Worm (Caenorhabditis elegans) whole organism, L1 larva: ENCODE results near the gene Y54E2A.9.

Experiments used
- C04F5.9 ChIP-seq: sonication (generic microtip); optimal IDR thresholded peaks from 2 replicates; lab custom pipeline; 2016; ENCODE audit warnings: missing genetic modification characterization, missing compliant biosample characterization
- C16A3.4 ChIP-seq: fragments of 150-350 bp; optimal IDR thresholded peaks from 2 replicates; lab custom pipeline; 2014; ENCODE audit warnings: missing biosample characterization, missing genetic modification characterization
- C34B4.2 ChIP-seq: sonication (generic microtip); optimal IDR thresholded peaks from 2 replicates; lab custom pipeline; 2017; ENCODE audit warnings: mild to moderate bottlenecking, missing genetic modification characterization, missing compliant biosample characterization
- Y116A8C.19 ChIP-seq: sonication (generic microtip); optimal IDR thresholded peaks from 2 replicates; lab custom pipeline; 2016; ENCODE audit warnings: missing compliant biosample characterization, missing genetic modification characterization, borderline replicate concordance
- aha-1 ChIP-seq: fragments of 150-350 bp; optimal IDR thresholded peaks from 2 replicates; lab custom pipeline; 2014; ENCODE audit warnings: missing biosample characterization, missing genetic modification characterization
- aly-2 ChIP-seq: fragments of 150-350 bp; optimal IDR thresholded peaks from 2 replicates; lab custom pipeline; 2014; ENCODE audit warnings: missing biosample characterization, missing genetic modification characterization
- ceh-63 ChIP-seq: fragments of 200-800 bp; sonication (Bioruptor generic); optimal IDR thresholded peaks from 2 replicates; lab custom pipeline; 2018; ENCODE audit warnings: mild to moderate bottlenecking, missing genetic modification characterization, missing compliant biosample characterization
- ceh-88 ChIP-seq: fragments of 200-800 bp; sonication (Bioruptor generic); IDR thresholded peaks from 2 replicates; pipeline ENCODE4 v1.3.6; 2022; ENCODE audit warnings: missing genetic modification characterization, missing compliant biosample characterization
- dsc-1 ChIP-seq: sonication (generic microtip); optimal IDR thresholded peaks from 2 replicates; lab custom pipeline; 2016; ENCODE audit warnings: mild to moderate bottlenecking, missing genetic modification characterization, missing compliant biosample characterization
- efl-1 ChIP-seq, 4 experiments: fragments of 150-350 bp; optimal IDR thresholded peaks in 3 of 4; peaks in 1 of 4; 1 replicate in 1 of 4; 2 replicates in 3 of 4; lab custom pipeline; 2014; ENCODE audit warnings: missing biosample characterization in 2 of 4, missing genetic modification characterization in 2 of 4, missing genetic modification reagents in 2 of 4
- egl-13 ChIP-seq: sonication (generic microtip); optimal IDR thresholded peaks from 2 replicates; lab custom pipeline; 2016; ENCODE audit warnings: missing genotype, missing genetic modification reagents, missing genetic modification characterization, missing compliant biosample characterization
- elt-2 ChIP-seq: sonication (generic microtip); optimal IDR thresholded peaks from 2 replicates; lab custom pipeline; 2016; ENCODE audit warnings: missing genetic modification characterization, mild to moderate bottlenecking, inconsistent platforms, missing compliant biosample characterization, missing genetic modification reagents
- elt-3 ChIP-seq, 6 experiments: fragments of 150-350 bp in 1 of 6; sonication (generic microtip); optimal IDR thresholded peaks; 2 replicates each; lab custom pipeline; 2017 to 2018; ENCODE audit warnings: missing biosample characterization in 6 of 6, missing genetic modification characterization in 6 of 6, inconsistent platforms in 1 of 6
- ets-5 ChIP-seq: fragments of 200-800 bp; sonication (Bioruptor generic); IDR thresholded peaks from 2 replicates; pipeline ENCODE4 v1.3.6; 2022; ENCODE audit warnings: missing genetic modification characterization, missing compliant biosample characterization
- fkh-10 ChIP-seq: sonication (generic microtip); optimal IDR thresholded peaks from 2 replicates; lab custom pipeline; 2017; ENCODE audit warnings: missing biosample characterization, missing genetic modification reagents, missing genetic modification characterization
- hlh-17 ChIP-seq: fragments of 200-800 bp; sonication (Bioruptor generic); optimal IDR thresholded peaks from 2 replicates; lab custom pipeline; 2018; ENCODE audit warnings: missing genetic modification characterization, mild to moderate bottlenecking, missing compliant biosample characterization, moderate library complexity, borderline replicate concordance
- hpl-2 ChIP-seq: fragments of 150-350 bp; optimal IDR thresholded peaks from 2 replicates; lab custom pipeline; 2014; ENCODE audit warnings: missing biosample characterization, missing genetic modification reagents, missing genetic modification characterization
- irx-1 ChIP-seq: sonication (generic microtip); optimal IDR thresholded peaks from 2 replicates; lab custom pipeline; 2016; ENCODE audit warnings: missing genetic modification characterization, missing compliant biosample characterization
- jun-1 ChIP-seq: fragments of 150-350 bp; optimal IDR thresholded peaks from 2 replicates; lab custom pipeline; 2014; ENCODE audit warnings: missing biosample characterization, missing genetic modification reagents, missing genetic modification characterization
- lin-13 ChIP-seq: fragments of 150-350 bp; optimal IDR thresholded peaks from 2 replicates; lab custom pipeline; 2014; ENCODE audit warnings: missing biosample characterization, missing genetic modification reagents, missing genetic modification characterization
- lin-14 ChIP-seq: fragments of 200-800 bp; sonication (Bioruptor generic); optimal IDR thresholded peaks from 2 replicates; lab custom pipeline; 2018; ENCODE audit warnings: mild to moderate bottlenecking, missing genetic modification characterization, moderate library complexity, missing compliant biosample characterization
- lin-35 ChIP-seq, 2 experiments: fragments of 150-350 bp; optimal IDR thresholded peaks; 2 replicates each; lab custom pipeline; 2014; ENCODE audit warnings: missing biosample characterization in 2 of 2, missing genetic modification characterization in 2 of 2, missing genetic modification reagents in 2 of 2
- lsy-2 ChIP-seq, 2 experiments: fragments of 150-350 bp; optimal IDR thresholded peaks; 2 replicates each; lab custom pipeline; 2014; ENCODE audit warnings: missing biosample characterization in 2 of 2, missing genetic modification characterization in 2 of 2
- mef-2 ChIP-seq: fragments of 150-350 bp; optimal IDR thresholded peaks from 2 replicates; lab custom pipeline; 2014; ENCODE audit warnings: missing biosample characterization, missing genetic modification characterization
- mep-1 ChIP-seq: fragments of 150-350 bp; optimal IDR thresholded peaks from 2 replicates; lab custom pipeline; 2014; ENCODE audit warnings: missing biosample characterization, missing genetic modification characterization
- nhr-20 ChIP-seq: sonication (generic microtip); optimal IDR thresholded peaks from 2 replicates; lab custom pipeline; 2016; ENCODE audit warnings: mild to moderate bottlenecking, missing genetic modification characterization, missing compliant biosample characterization
- nhr-28 ChIP-seq: fragments of 150-350 bp; optimal IDR thresholded peaks from 2 replicates; lab custom pipeline; 2014; ENCODE audit warnings: missing biosample characterization, missing genetic modification characterization
- nhr-76 ChIP-seq: sonication (generic microtip); optimal IDR thresholded peaks from 2 replicates; lab custom pipeline; 2017; ENCODE audit warnings: missing biosample characterization, missing genetic modification characterization
- nhr-77 ChIP-seq: fragments of 150-350 bp; optimal IDR thresholded peaks from 2 replicates; lab custom pipeline; 2014; ENCODE audit warnings: missing biosample characterization, missing genetic modification characterization
- nhr-85 ChIP-seq: sonication (generic microtip); peaks from one replicate; lab custom pipeline; 2016; ENCODE audit warnings: missing genetic modification characterization, inconsistent platforms, missing compliant biosample characterization
- nhr-90 ChIP-seq: sonication (generic microtip); optimal IDR thresholded peaks from 2 replicates; lab custom pipeline; 2016; ENCODE audit warnings: mild to moderate bottlenecking, missing genetic modification characterization, missing compliant biosample characterization; ENCODE audit not compliant: poor library complexity
- pag-3 ChIP-seq: sonication (generic microtip); optimal IDR thresholded peaks from 2 replicates; lab custom pipeline; 2017; ENCODE audit warnings: missing genetic modification characterization, mild to moderate bottlenecking, missing compliant biosample characterization, antibody characterized with exemption, borderline replicate concordance; ENCODE audit not compliant: insufficient read depth
- pax-3 ChIP-seq: fragments of 200-800 bp; sonication (Bioruptor generic); optimal IDR thresholded peaks from 2 replicates; lab custom pipeline; 2018; ENCODE audit warnings: mild to moderate bottlenecking, missing genetic modification characterization, moderate library complexity, missing compliant biosample characterization
- pqm-1 ChIP-seq: sonication (generic microtip); optimal IDR thresholded peaks from 3 replicates; lab custom pipeline; 2017; ENCODE audit warnings: missing biosample characterization, missing genetic modification characterization
- rnt-1 ChIP-seq: sonication (generic microtip); optimal IDR thresholded peaks from 2 replicates; lab custom pipeline; 2016; ENCODE audit warnings: mild to moderate bottlenecking, missing genetic modification characterization, moderate library complexity, missing compliant biosample characterization
- snpc-4 ChIP-seq: fragments of 150-350 bp; optimal IDR thresholded peaks from 2 replicates; lab custom pipeline; 2014; ENCODE audit warnings: missing biosample characterization, missing genetic modification characterization
- sox-4 ChIP-seq: sonication (generic microtip); optimal IDR thresholded peaks from 2 replicates; lab custom pipeline; 2016; ENCODE audit warnings: missing genetic modification characterization, missing compliant biosample characterization
- swsn-7 ChIP-seq: sonication (generic microtip); optimal IDR thresholded peaks from 2 replicates; lab custom pipeline; 2016; ENCODE audit warnings: missing genetic modification characterization, missing compliant biosample characterization
- unc-130 ChIP-seq: fragments of 150-350 bp; optimal IDR thresholded peaks from 2 replicates; lab custom pipeline; 2017; ENCODE audit warnings: missing biosample characterization, missing genetic modification characterization, inconsistent platforms
- unc-62 ChIP-seq: fragments of 150-350 bp; optimal IDR thresholded peaks from 2 replicates; lab custom pipeline; 2014; ENCODE audit warnings: missing biosample characterization, missing genetic modification reagents, missing genetic modification characterization
- vab-15 ChIP-seq: sonication (generic microtip); optimal IDR thresholded peaks from 2 replicates; lab custom pipeline; 2017; ENCODE audit warnings: missing genotype, mild to moderate bottlenecking, missing genetic modification characterization, missing compliant biosample characterization
- zag-1 ChIP-seq: fragments of 150-350 bp; optimal IDR thresholded peaks from 2 replicates; lab custom pipeline; 2014; ENCODE audit warnings: missing biosample characterization, missing genetic modification characterization
- ztf-4 ChIP-seq: fragments of 150-350 bp; optimal IDR thresholded peaks from 2 replicates; lab custom pipeline; 2014; ENCODE audit warnings: missing biosample characterization, missing genetic modification characterization

Y54E2A.9 gene

ce11 chrII:14813106-14813505 is 27.3 kb upstream of the Y54E2A.9 start:
- TF ChIP-seq nhr-77 (tag; lab: Kevin White, UChicago): no peak
- TF ChIP-seq lsy-2 (tag; optimal IDR thresholded peaks at IDR 0.05; lab: Kevin White, UChicago): peak in 1 of 2 experiments; percentile 23
- TF ChIP-seq, all 84 proteins: peak for 1

ce11 chrII:14812661-14813060 is 26.9 kb upstream of the Y54E2A.9 start:
- no peak for TF ChIP-seq C34B4.2 (tag; lab: Kevin White, UChicago)
- no peak for TF ChIP-seq mep-1 (tag; lab: Kevin White, UChicago)
- no peak for TF ChIP-seq C04F5.9
- TF ChIP-seq irx-1 (tag; lab: Kevin White, UChicago): no peak
- no peak for TF ChIP-seq pax-3 (tag; lab: Kevin White, UChicago)
- no peak for TF ChIP-seq rnt-1 (tag; lab: Kevin White, UChicago)
- TF ChIP-seq lin-13: no peak
- TF ChIP-seq swsn-7 (tag; lab: Kevin White, UChicago): no peak
- TF ChIP-seq jun-1 (tag; lab: Kevin White, UChicago): no peak
- peak; percentile 26 for TF ChIP-seq pqm-1
- no peak for TF ChIP-seq zag-1 (tag; lab: Kevin White, UChicago)
- peak; percentile 19 for TF ChIP-seq nhr-20 (tag; lab: Kevin White, UChicago)
- TF ChIP-seq hpl-2 (GFP tag; lab: Kevin White, UChicago): no peak
- TF ChIP-seq lin-35 (GFP tag; optimal IDR thresholded peaks at IDR 0.05; lab: Kevin White, UChicago): peak in 1 of 2 experiments; percentile 3
- no peak for TF ChIP-seq aly-2 (tag; lab: Kevin White, UChicago)
- TF ChIP-seq mef-2 (tag; lab: Kevin White, UChicago): no peak
- no peak for TF ChIP-seq ceh-63 (GFP tag; lab: Kevin White, UChicago)
- TF ChIP-seq egl-13 (tag; lab: Kevin White, UChicago): no peak
- no peak for TF ChIP-seq nhr-28 (tag; lab: Kevin White, UChicago)
- TF ChIP-seq unc-130: no peak
- no peak for TF ChIP-seq nhr-85 (tag; lab: Kevin White, UChicago)
- no peak for TF ChIP-seq sox-4 (tag; lab: Kevin White, UChicago)
- TF ChIP-seq unc-62 (GFP tag; lab: Kevin White, UChicago): no peak
- TF ChIP-seq hlh-17 (GFP tag; lab: Kevin White, UChicago): no peak
- no peak for TF ChIP-seq efl-1 (optimal IDR thresholded peaks at IDR 0.05; lab: Kevin White, UChicago)
- TF ChIP-seq efl-1 (GFP tag; optimal IDR thresholded peaks at IDR 0.05 in 1 of 2; lab: Kevin White, UChicago): peak in 1 of 2 experiments; percentile 93
- peak; percentile 84 for TF ChIP-seq elt-2 (tag; lab: Kevin White, UChicago)
- no peak for TF ChIP-seq snpc-4 (tag; lab: Kevin White, UChicago)
- TF ChIP-seq nhr-76 (tag; lab: Kevin White, UChicago): no peak
- TF ChIP-seq, all 84 proteins: peak for 5

- TF ChIP-seq lin-14 (GFP tag; lab: Kevin White, UChicago): peak; percentile 11
- no peak for TF ChIP-seq efl-1 (optimal IDR thresholded peaks at IDR 0.05; lab: Kevin White, UChicago)
- peak in 1 of 2 experiments; percentile 21 for TF ChIP-seq efl-1 (GFP tag; optimal IDR thresholded peaks at IDR 0.05 in 1 of 2; lab: Kevin White, UChicago)
- no peak for TF ChIP-seq hpl-2 (GFP tag; lab: Kevin White, UChicago)
- TF ChIP-seq pag-3 (tag; lab: Kevin White, UChicago): no peak
- peak; percentile 3 for TF ChIP-seq nhr-77 (tag; lab: Kevin White, UChicago)
These were observed 26.4 kb upstream of the Y54E2A.9 start, which contains the start of gene osta-3 for ce11 chrII:14812231-14812630. Gene osta-3, plus strand, starts transcription at chrII:14812531.

- TF ChIP-seq elt-2 (tag; lab: Kevin White, UChicago): peak; percentile 7
- TF ChIP-seq lin-14 (GFP tag; lab: Kevin White, UChicago): peak; percentile 44
- no peak for TF ChIP-seq dsc-1
- TF ChIP-seq jun-1 (tag; lab: Kevin White, UChicago): peak; percentile 23
- TF ChIP-seq lin-35 (GFP tag; optimal IDR thresholded peaks at IDR 0.05; lab: Kevin White, UChicago): peak in 1 of 2 experiments; percentile 27
These were observed 25.7 kb upstream of the Y54E2A.9 start for ce11 chrII:14811472-14811871.

- TF ChIP-seq ets-5 (GFP tag; lab: Robert Waterston, UW): no peak
- no peak for TF ChIP-seq zag-1 (tag; lab: Kevin White, UChicago)
- TF ChIP-seq efl-1 (optimal IDR thresholded peaks at IDR 0.05; lab: Kevin White, UChicago): peak; percentile 42 to 45
- TF ChIP-seq efl-1 (GFP tag; optimal IDR thresholded peaks at IDR 0.05 in 1 of 2; lab: Kevin White, UChicago): peak; percentile 27 to 35
- peak; percentile 58 for TF ChIP-seq fkh-10 (GFP tag; lab: Kevin White, UChicago)
- TF ChIP-seq aha-1 (tag; lab: Kevin White, UChicago): no peak
- TF ChIP-seq elt-3 (tag; optimal IDR thresholded peaks at IDR 0.05; lab: Kevin White, UChicago): no peak
- no peak for TF ChIP-seq ceh-88 (GFP tag; lab: Robert Waterston, UW)
- no peak for TF ChIP-seq nhr-90 (tag; lab: Kevin White, UChicago)
- TF ChIP-seq pag-3 (tag; lab: Kevin White, UChicago): no peak
- TF ChIP-seq Y116A8C.19 (tag; lab: Kevin White, UChicago): no peak
- no peak for TF ChIP-seq vab-15 (tag; lab: Kevin White, UChicago)
- TF ChIP-seq C16A3.4 (tag; lab: Kevin White, UChicago): no peak
- no peak for TF ChIP-seq pax-3 (tag; lab: Kevin White, UChicago)
- TF ChIP-seq ztf-4 (tag; lab: Kevin White, UChicago): no peak
- no peak for TF ChIP-seq nhr-20 (tag; lab: Kevin White, UChicago)
These were observed 24.8 kb upstream of the Y54E2A.9 start for ce11 chrII:14810609-14811008.
